Fruit fly (Drosophila melanogaster) whole organism, embryonic: ENCODE results near the gene Claspin.
A peak's percentile ranks its signal among the peaks of the same experiment; 100 is the strongest.

Experiments
- Ada2b ChIP-seq: fragments of 200-800 bp; sonication (Bioruptor generic); IDR thresholded peaks from 2 replicates; pipeline ENCODE4 v1.3.6; 2022; ENCODE audit warnings: missing biosample characterization, missing genetic modification characterization
- B-H2 ChIP-seq: fragments of 200-800 bp; sonication (Bioruptor generic); optimal IDR thresholded peaks from 2 replicates; lab custom pipeline; 2018; ENCODE audit warnings: missing biosample characterization, mild to moderate bottlenecking, missing genetic modification characterization
- BEAF-32 ChIP-seq: fragments of 200-800 bp; sonication (Bioruptor generic); optimal IDR thresholded peaks from 3 replicates; lab custom pipeline; 2017; ENCODE audit warnings: missing biosample characterization, missing genetic modification characterization, mild to moderate bottlenecking, moderate library complexity, missing genetic modification reagents
- CG10147 ChIP-seq: fragments of 200-800 bp; sonication (Bioruptor generic); optimal IDR thresholded peaks from 2 replicates; lab custom pipeline; 2019; ENCODE audit warnings: missing biosample characterization, mild to moderate bottlenecking, missing genetic modification characterization, moderate library complexity
- CG11695 ChIP-seq: fragments of 200-800 bp; sonication (Bioruptor generic); IDR thresholded peaks from 3 replicates; pipeline ENCODE4 v1.3.6; 2022; ENCODE audit warnings: missing biosample characterization, missing genetic modification characterization
- CG12071 ChIP-seq: fragments of 200-800 bp; sonication (Bioruptor generic); optimal IDR thresholded peaks from 3 replicates; lab custom pipeline; 2018; ENCODE audit warnings: missing biosample characterization, mild to moderate bottlenecking, missing genetic modification characterization
- CG12744 ChIP-seq: fragments of 200-800 bp; sonication (Bioruptor generic); optimal IDR thresholded peaks from 2 replicates; lab custom pipeline; 2016; ENCODE audit warnings: missing biosample characterization, missing genetic modification characterization
- CG13287 ChIP-seq: fragments of 200-800 bp; sonication (Bioruptor generic); IDR thresholded peaks from 2 replicates; pipeline ENCODE4 v1.3.6; 2022; ENCODE audit warnings: missing biosample characterization, missing genetic modification characterization; ENCODE audit not compliant: partially characterized antibody
- CG13296 ChIP-seq: fragments of 200-800 bp; sonication (Bioruptor generic); optimal IDR thresholded peaks from 3 replicates; lab custom pipeline; 2018; ENCODE audit warnings: missing biosample characterization, mild to moderate bottlenecking, missing genetic modification characterization
- CG14667 ChIP-seq: fragments of 200-800 bp; sonication (Bioruptor generic); IDR thresholded peaks from 2 replicates; pipeline ENCODE4 v1.3.6; 2022; ENCODE audit warnings: missing biosample characterization, missing genetic modification characterization
- CG1602 ChIP-seq: fragments of 200-800 bp; sonication (Bioruptor generic); optimal IDR thresholded peaks from 3 replicates; lab custom pipeline; 2016; ENCODE audit warnings: missing biosample characterization, missing genetic modification characterization
- CG1603 ChIP-seq: fragments of 200-800 bp; sonication (Bioruptor generic); optimal IDR thresholded peaks from 2 replicates; lab custom pipeline; 2019; ENCODE audit warnings: missing biosample characterization, mild to moderate bottlenecking, missing genetic modification characterization, moderate library complexity
- CG17361 ChIP-seq: fragments of 200-800 bp; sonication (Bioruptor generic); IDR thresholded peaks from 3 replicates; pipeline ENCODE4 v1.3.6; 2022; ENCODE audit warnings: missing biosample characterization, missing genetic modification characterization
- CG2120 ChIP-seq: fragments of 200-800 bp; sonication (Bioruptor generic); optimal IDR thresholded peaks from 3 replicates; lab custom pipeline; 2016; ENCODE audit warnings: missing biosample characterization, missing genetic modification characterization
- CG32772 ChIP-seq: fragments of 200-800 bp; sonication (Bioruptor generic); IDR thresholded peaks from 2 replicates; pipeline ENCODE4 v1.3.6; 2022; ENCODE audit warnings: missing biosample characterization, missing genetic modification characterization
- CG3838 ChIP-seq: fragments of 200-800 bp; sonication (Bioruptor generic); optimal IDR thresholded peaks from 3 replicates; lab custom pipeline; 2016; ENCODE audit warnings: missing biosample characterization, missing genetic modification characterization
- CG4617 ChIP-seq: fragments of 200-800 bp; sonication (Bioruptor generic); optimal IDR thresholded peaks from 3 replicates; lab custom pipeline; 2016; ENCODE audit warnings: missing biosample characterization, missing genetic modification characterization, borderline replicate concordance
- CG4854 ChIP-seq: fragments of 200-800 bp; sonication (Bioruptor generic); optimal IDR thresholded peaks from 2 replicates; lab custom pipeline; 2016; ENCODE audit warnings: missing biosample characterization, missing genetic modification characterization, inconsistent platforms
- CG6765 ChIP-seq: fragments of 200-800 bp; sonication (Bioruptor generic); optimal IDR thresholded peaks from 3 replicates; lab custom pipeline; 2017; ENCODE audit warnings: missing biosample characterization, mild to moderate bottlenecking, missing genetic modification characterization
- CG7987 ChIP-seq: fragments of 200-800 bp; sonication (Bioruptor generic); optimal IDR thresholded peaks from 2 replicates; lab custom pipeline; 2018; ENCODE audit warnings: missing biosample characterization, mild to moderate bottlenecking, missing genetic modification characterization, moderate library complexity
- CG9609 ChIP-seq: fragments of 200-800 bp; sonication (Bioruptor generic); optimal IDR thresholded peaks from 3 replicates; lab custom pipeline; 2016; ENCODE audit warnings: missing biosample characterization, missing genetic modification characterization
- CG9797 ChIP-seq: fragments of 200-800 bp; sonication (Bioruptor generic); optimal IDR thresholded peaks from 3 replicates; lab custom pipeline; 2018; ENCODE audit warnings: missing biosample characterization, mild to moderate bottlenecking, missing genetic modification characterization
- Dbx ChIP-seq: fragments of 200-800 bp; sonication (Bioruptor generic); IDR thresholded peaks from 3 replicates; pipeline ENCODE4 v1.3.6; 2022; ENCODE audit warnings: missing biosample characterization, missing genetic modification characterization
- E2f2 ChIP-seq: fragments of 200-800 bp; sonication (Bioruptor generic); IDR thresholded peaks from 2 replicates; pipeline ENCODE4 v1.3.6; 2022; ENCODE audit warnings: missing biosample characterization, missing genetic modification characterization
- Jarid2 ChIP-seq: fragments of 200-800 bp; sonication (Bioruptor generic); optimal IDR thresholded peaks from 3 replicates; lab custom pipeline; 2017; ENCODE audit warnings: mild to moderate bottlenecking, missing biosample characterization, missing genetic modification reagents, missing genetic modification characterization
- Max ChIP-seq: fragments of 200-800 bp; sonication (Bioruptor generic); optimal IDR thresholded peaks from 2 replicates; lab custom pipeline; 2016; ENCODE audit warnings: missing biosample characterization, mild to moderate bottlenecking, missing genetic modification characterization
- Mes4 ChIP-seq: fragments of 200-800 bp; sonication (Bioruptor generic); optimal IDR thresholded peaks from 2 replicates; lab custom pipeline; 2016; ENCODE audit warnings: missing biosample characterization, missing genetic modification characterization
- Mrtf ChIP-seq: fragments of 200-800 bp; sonication (Bioruptor generic); IDR thresholded peaks from 3 replicates; pipeline ENCODE4 v1.3.6; 2022; ENCODE audit warnings: missing biosample characterization, missing genetic modification characterization
- Neu2 ChIP-seq: fragments of 200-800 bp; sonication (Bioruptor generic); optimal IDR thresholded peaks from 3 replicates; lab custom pipeline; 2016; ENCODE audit warnings: missing biosample characterization, missing genetic modification characterization, borderline replicate concordance
- Nf-YC ChIP-seq: fragments of 200-800 bp; optimal IDR thresholded peaks from 3 replicates; lab custom pipeline; 2019; ENCODE audit warnings: missing biosample characterization, mild to moderate bottlenecking, missing genetic modification characterization, moderate library complexity
- TFAM ChIP-seq: fragments of 200-800 bp; sonication (Bioruptor generic); optimal IDR thresholded peaks from 2 replicates; lab custom pipeline; 2017; ENCODE audit warnings: missing biosample characterization, missing genetic modification characterization, inconsistent platforms
- Vsx1 ChIP-seq: fragments of 200-800 bp; sonication (Bioruptor generic); optimal IDR thresholded peaks from 2 replicates; lab custom pipeline; 2017; ENCODE audit warnings: missing biosample characterization, mild to moderate bottlenecking, missing genetic modification characterization, missing genetic modification reagents
- ap ChIP-seq: fragments of 200-800 bp; sonication (Bioruptor generic); IDR thresholded peaks from 2 replicates; pipeline ENCODE4 v1.3.6; 2022; ENCODE audit warnings: missing biosample characterization, missing genetic modification characterization
- bbx ChIP-seq: fragments of 200-800 bp; sonication (Bioruptor generic); IDR thresholded peaks from 2 replicates; pipeline ENCODE4 v1.3.6; 2022; ENCODE audit warnings: missing biosample characterization, missing genetic modification characterization; ENCODE audit not compliant: partially characterized antibody
- bowl ChIP-seq: fragments of 200-800 bp; sonication (Bioruptor generic); IDR thresholded peaks from 2 replicates; pipeline ENCODE4 v1.3.6; 2022; ENCODE audit warnings: missing biosample characterization, missing genetic modification characterization
- br ChIP-seq: fragments of >200 bp; optimal IDR thresholded peaks from 2 replicates; lab custom pipeline; 2017
- cato ChIP-seq: fragments of 200-800 bp; sonication (Bioruptor generic); optimal IDR thresholded peaks from 2 replicates; lab custom pipeline; 2016; ENCODE audit warnings: missing biosample characterization, missing genetic modification characterization, borderline replicate concordance
- crp ChIP-seq, 2 experiments: fragments of 200-800 bp; sonication (Bioruptor generic); optimal IDR thresholded peaks; 2 replicates in 1 of 2; 3 replicates in 1 of 2; lab custom pipeline; 2017; ENCODE audit warnings: missing biosample characterization in 2 of 2, missing genetic modification characterization in 2 of 2, mild to moderate bottlenecking in 1 of 2, moderate library complexity in 1 of 2
- dysf ChIP-seq: fragments of 200-800 bp; sonication (Bioruptor generic); IDR thresholded peaks from 3 replicates; pipeline ENCODE4 v1.3.6; 2022; ENCODE audit warnings: missing biosample characterization, missing genetic modification characterization
- exex ChIP-seq: fragments of 200-800 bp; sonication (Bioruptor generic); optimal IDR thresholded peaks from 4 replicates; lab custom pipeline; 2018; ENCODE audit warnings: missing biosample characterization, mild to moderate bottlenecking, missing genetic modification characterization, moderate library complexity
- fd3F ChIP-seq: fragments of 200-800 bp; sonication (Bioruptor generic); optimal IDR thresholded peaks from 2 replicates; lab custom pipeline; 2018; ENCODE audit warnings: missing biosample characterization, mild to moderate bottlenecking, missing genetic modification characterization, moderate library complexity
- kay ChIP-seq: fragments of 200-800 bp; sonication (Bioruptor generic); optimal IDR thresholded peaks from 2 replicates; lab custom pipeline; 2016; ENCODE audit warnings: missing biosample characterization, missing genetic modification characterization
- klu ChIP-seq: fragments of 200-800 bp; sonication (Bioruptor generic); IDR thresholded peaks from 2 replicates; pipeline ENCODE4 v1.3.6; 2022; ENCODE audit warnings: missing biosample characterization, missing genetic modification characterization
- luna ChIP-seq: fragments of 200-800 bp; sonication (Bioruptor generic); optimal IDR thresholded peaks from 2 replicates; lab custom pipeline; 2016; ENCODE audit warnings: missing biosample characterization, missing genetic modification characterization
- mld ChIP-seq: fragments of 200-800 bp; sonication (Bioruptor generic); IDR thresholded peaks from 3 replicates; pipeline ENCODE4 v1.3.6; 2022; ENCODE audit warnings: missing biosample characterization, missing genetic modification characterization; ENCODE audit not compliant: partially characterized antibody
- nerfin-2 ChIP-seq: fragments of 200-800 bp; sonication (Bioruptor generic); IDR thresholded peaks from 2 replicates; pipeline ENCODE4 v1.3.6; 2022; ENCODE audit warnings: missing biosample characterization, missing genetic modification characterization; ENCODE audit not compliant: partially characterized antibody
- odd ChIP-seq: fragments of 200-800 bp; sonication (Bioruptor generic); optimal IDR thresholded peaks from 2 replicates; lab custom pipeline; 2017; ENCODE audit warnings: missing biosample characterization, mild to moderate bottlenecking, missing genetic modification characterization
- org-1 ChIP-seq: fragments of 200-800 bp; sonication (Bioruptor generic); optimal IDR thresholded peaks from 2 replicates; lab custom pipeline; 2017; ENCODE audit warnings: missing biosample characterization, missing genetic modification characterization
- slbo ChIP-seq: fragments of 200-800 bp; sonication (Bioruptor generic); IDR thresholded peaks from 2 replicates; pipeline ENCODE4 v1.3.6; 2022; ENCODE audit warnings: missing biosample characterization, missing genetic modification characterization
- tin ChIP-seq: fragments of 200-800 bp; sonication (Bioruptor generic); optimal IDR thresholded peaks from 3 replicates; lab custom pipeline; 2016; ENCODE audit warnings: missing biosample characterization, missing genetic modification characterization
- z ChIP-seq: fragments of 200-800 bp; sonication (Bioruptor generic); IDR thresholded peaks from 3 replicates; pipeline ENCODE4 v1.3.6; 2022; ENCODE audit warnings: missing biosample characterization, missing genetic modification characterization

The Claspin gene

dm6 chr3L:4282627-4283026, 30.7 kb upstream of the Claspin start, which contains the start of gene CG11583 (continued):
- TF ChIP-seq BEAF-32 (GFP tag; lab: Kevin White, UChicago) (peak; percentile 35), E2f2 (peak; percentile 81), CG13287 (peak; percentile 38; the same call in 1 of the 2 replicates), Ada2b (GFP tag; lab: Robert Waterston, UW) (no peak), odd (GFP tag; lab: Kevin White, UChicago) (no peak), luna (no peak), dysf (GFP tag; lab: Robert Waterston, UW) (no peak), CG10147 (GFP tag; lab: Kevin White, UChicago) (no peak), tin (GFP tag; lab: Kevin White, UChicago) (peak; percentile 35), br (lab: Kevin White, UChicago) (no peak), org-1 (GFP tag; lab: Kevin White, UChicago) (no peak), Nf-YC (tag; lab: Kevin White, UChicago) (no peak), CG17361 (GFP tag; lab: Robert Waterston, UW) (no peak), ap (GFP tag; lab: Robert Waterston, UW) (no peak), Max (GFP tag; lab: Kevin White, UChicago) (peak; percentile 98), CG4854 (GFP tag; lab: Kevin White, UChicago) (peak; percentile 24), CG13296 (GFP tag; lab: Kevin White, UChicago) (no peak), bbx (GFP tag; lab: Robert Waterston, UW) (0 out of 2 replicates have a peak, but pooled peaks have one; percentile 8), CG1602 (GFP tag; lab: Kevin White, UChicago) (peak; percentile 14), CG1603 (tag; lab: Kevin White, UChicago) (peak; percentile 64), CG12744 (GFP tag; lab: Kevin White, UChicago) (peak; percentile 35), Vsx1 (no peak), Mrtf (GFP tag; lab: Robert Waterston, UW) (no peak), slbo (GFP tag; lab: Robert Waterston, UW) (peak; percentile 71), crp (GFP tag; optimal IDR thresholded peaks at IDR 0.05; lab: Kevin White, UChicago) (peak in 1 of 2 experiments; percentile 9), bowl (GFP tag; lab: Robert Waterston, UW) (no peak), CG32772 (GFP tag; lab: Robert Waterston, UW) (no peak), kay (GFP tag; lab: Kevin White, UChicago) (no peak), CG9797 (GFP tag; lab: Kevin White, UChicago) (peak; percentile 36), CG3838 (GFP tag; lab: Kevin White, UChicago) (no peak), CG4617 (GFP tag; lab: Kevin White, UChicago) (peak; percentile 61), CG14667 (no peak), cato (GFP tag; lab: Kevin White, UChicago) (no peak), CG12071 (no peak), klu (no peak), mld (GFP tag; lab: Robert Waterston, UW) (no peak), CG11695 (GFP tag; lab: Robert Waterston, UW) (no peak), Dbx (0 out of 3 replicates have a peak, but pooled peaks have one; percentile 40), Neu2 (GFP tag; lab: Kevin White, UChicago) (no peak), nerfin-2 (GFP tag; lab: Robert Waterston, UW) (no peak), Mes4 (GFP tag; lab: Kevin White, UChicago) (no peak), exex (tag; lab: Kevin White, UChicago) (no peak), CG6765 (no peak), CG7987 (peak; percentile 48), B-H2 (peak; percentile 54), CG9609 (peak; percentile 38), CG2120 (GFP tag; lab: Kevin White, UChicago) (peak; percentile 73), Jarid2 (GFP tag; lab: Kevin White, UChicago) (no peak), TFAM (GFP tag; lab: Kevin White, UChicago) (no peak), fd3F (GFP tag; lab: Kevin White, UChicago) (no peak), z (GFP tag; lab: Robert Waterston, UW) (no peak)
